Fruit fly (Drosophila melanogaster) whole organism, embryonic: ENCODE results near the gene CG7565.

ENCODE experiments used
- Antp ChIP-seq: fragments of 200-800 bp; sonication (Bioruptor generic); optimal IDR thresholded peaks from 3 replicates; lab custom pipeline; 2016; ENCODE audit warnings: missing biosample characterization, missing genetic modification characterization
- CG12219 ChIP-seq: fragments of 200-800 bp; sonication (Bioruptor generic); optimal IDR thresholded peaks from 3 replicates; lab custom pipeline; 2018; ENCODE audit warnings: missing biosample characterization, mild to moderate bottlenecking, missing genetic modification characterization
- CG12769 ChIP-seq: fragments of 200-800 bp; sonication (Bioruptor generic); optimal IDR thresholded peaks from 2 replicates; lab custom pipeline; 2019; ENCODE audit warnings: missing biosample characterization, mild to moderate bottlenecking, missing genetic modification characterization, moderate library complexity
- CG12942 ChIP-seq: fragments of 200-800 bp; sonication (Bioruptor generic); optimal IDR thresholded peaks from 3 replicates; lab custom pipeline; 2016; ENCODE audit warnings: missing biosample characterization, missing genetic modification characterization
- CG13624 ChIP-seq: fragments of 200-800 bp; sonication (Bioruptor generic); optimal IDR thresholded peaks from 2 replicates; lab custom pipeline; 2016; ENCODE audit warnings: missing biosample characterization, missing genetic modification characterization
- CG13775 ChIP-seq: fragments of 200-800 bp; sonication (Bioruptor generic); optimal IDR thresholded peaks from 3 replicates; lab custom pipeline; 2017; ENCODE audit warnings: missing biosample characterization, mild to moderate bottlenecking, missing genetic modification characterization
- CG1602 ChIP-seq: fragments of 200-800 bp; sonication (Bioruptor generic); optimal IDR thresholded peaks from 3 replicates; lab custom pipeline; 2016; ENCODE audit warnings: missing biosample characterization, missing genetic modification characterization
- CG16779 ChIP-seq: fragments of 200-800 bp; sonication (Bioruptor generic); IDR thresholded peaks from 2 replicates; pipeline ENCODE4 v1.3.6; 2022; ENCODE audit warnings: missing biosample characterization, missing genetic modification characterization
- CG17361 ChIP-seq: fragments of 200-800 bp; sonication (Bioruptor generic); IDR thresholded peaks from 3 replicates; pipeline ENCODE4 v1.3.6; 2022; ENCODE audit warnings: missing biosample characterization, missing genetic modification characterization
- CG18011 ChIP-seq: fragments of 200-800 bp; sonication (Bioruptor generic); optimal IDR thresholded peaks from 2 replicates; lab custom pipeline; 2017; ENCODE audit warnings: missing biosample characterization, missing genetic modification characterization, mild to moderate bottlenecking, moderate library complexity, missing genotype
- CG30403 ChIP-seq: fragments of 200-800 bp; sonication (Bioruptor generic); optimal IDR thresholded peaks from 3 replicates; lab custom pipeline; 2016; ENCODE audit warnings: missing biosample characterization, missing genetic modification characterization
- CG3065 ChIP-seq: fragments of 200-800 bp; sonication (Bioruptor generic); optimal IDR thresholded peaks from 2 replicates; lab custom pipeline; 2016; ENCODE audit warnings: missing biosample characterization, missing genetic modification characterization
- CG31441 ChIP-seq: fragments of 200-800 bp; sonication (Bioruptor generic); IDR thresholded peaks from 2 replicates; pipeline ENCODE4 v1.3.6; 2022; ENCODE audit warnings: missing biosample characterization, missing genetic modification characterization
- CG3281 ChIP-seq: fragments of 200-800 bp; sonication (Bioruptor generic); optimal IDR thresholded peaks from 3 replicates; lab custom pipeline; 2017; ENCODE audit warnings: missing biosample characterization, mild to moderate bottlenecking, missing genetic modification characterization
- CG4820 ChIP-seq: fragments of 200-800 bp; sonication (Bioruptor generic); optimal IDR thresholded peaks from 3 replicates; lab custom pipeline; 2016; ENCODE audit warnings: missing biosample characterization, missing genetic modification characterization
- CG6854 ChIP-seq: fragments of 200-800 bp; sonication (Bioruptor generic); optimal IDR thresholded peaks from 3 replicates; lab custom pipeline; 2017; ENCODE audit warnings: missing biosample characterization, mild to moderate bottlenecking, missing genetic modification characterization
- CG7271 ChIP-seq: fragments of 200-800 bp; sonication (Bioruptor generic); optimal IDR thresholded peaks from 2 replicates; lab custom pipeline; 2018; ENCODE audit warnings: missing biosample characterization, mild to moderate bottlenecking, missing genetic modification characterization, moderate library complexity
- CG7963 ChIP-seq: fragments of 200-800 bp; sonication (Bioruptor generic); IDR thresholded peaks from 3 replicates; pipeline ENCODE4 v1.3.6; 2022; ENCODE audit warnings: missing biosample characterization, missing genetic modification characterization; ENCODE audit not compliant: partially characterized antibody
- CG9727 ChIP-seq: fragments of 200-800 bp; sonication (Bioruptor generic); optimal IDR thresholded peaks from 3 replicates; lab custom pipeline; 2017; ENCODE audit warnings: missing biosample characterization, mild to moderate bottlenecking, missing genetic modification characterization
- CG9876 ChIP-seq: fragments of 200-800 bp; sonication (Bioruptor generic); optimal IDR thresholded peaks from 2 replicates; lab custom pipeline; 2016; ENCODE audit warnings: missing biosample characterization, missing genetic modification characterization
- Dad ChIP-seq: fragments of 200-800 bp; sonication (Bioruptor generic); optimal IDR thresholded peaks from 3 replicates; lab custom pipeline; 2016; ENCODE audit warnings: missing biosample characterization, missing genetic modification characterization
- Doc2 ChIP-seq: fragments of 200-800 bp; sonication (Bioruptor generic); IDR thresholded peaks from 2 replicates; pipeline ENCODE4 v1.3.6; 2022; ENCODE audit warnings: missing biosample characterization, missing genetic modification characterization
- Gsc ChIP-seq: fragments of 200-800 bp; sonication (Bioruptor generic); IDR thresholded peaks from 2 replicates; pipeline ENCODE4 v1.3.6; 2022; ENCODE audit warnings: missing biosample characterization, missing genetic modification characterization
- Hmx ChIP-seq: fragments of 200-800 bp; sonication (Bioruptor generic); optimal IDR thresholded peaks from 2 replicates; lab custom pipeline; 2016; ENCODE audit warnings: missing biosample characterization, missing genetic modification characterization
- Hr78 ChIP-seq, 2 experiments: fragments of 200-800 bp in 1 of 2; fragments of >200 bp in 1 of 2; sonication (Bioruptor generic) in 1 of 2; optimal IDR thresholded peaks; 2 replicates each; lab custom pipeline; 2017 to 2019; ENCODE audit warnings: missing biosample characterization in 2 of 2, missing genetic modification characterization in 2 of 2, mild to moderate bottlenecking in 1 of 2, moderate library complexity in 1 of 2
- MTF-1 ChIP-seq: fragments of 200-800 bp; sonication (Bioruptor generic); optimal IDR thresholded peaks from 2 replicates; lab custom pipeline; 2018; ENCODE audit warnings: missing biosample characterization, mild to moderate bottlenecking, missing genetic modification characterization, borderline replicate concordance
- Mad ChIP-seq: fragments of 200-800 bp; sonication (Bioruptor generic); optimal IDR thresholded peaks from 2 replicates; lab custom pipeline; 2016; ENCODE audit warnings: missing biosample characterization, missing genetic modification characterization
- Mrtf ChIP-seq: fragments of 200-800 bp; sonication (Bioruptor generic); IDR thresholded peaks from 3 replicates; pipeline ENCODE4 v1.3.6; 2022; ENCODE audit warnings: missing biosample characterization, missing genetic modification characterization
- Neu2 ChIP-seq: fragments of 200-800 bp; sonication (Bioruptor generic); optimal IDR thresholded peaks from 3 replicates; lab custom pipeline; 2016; ENCODE audit warnings: missing biosample characterization, missing genetic modification characterization, borderline replicate concordance
- NfI ChIP-seq: fragments of 200-800 bp; sonication (Bioruptor generic); optimal IDR thresholded peaks from 3 replicates; lab custom pipeline; 2018; ENCODE audit warnings: missing biosample characterization, mild to moderate bottlenecking, missing genetic modification characterization, moderate library complexity
- Optix ChIP-seq: fragments of 200-800 bp; sonication (Bioruptor generic); IDR thresholded peaks from 3 replicates; pipeline ENCODE4 v1.3.6; 2022; ENCODE audit warnings: missing biosample characterization, missing genetic modification characterization
- Poxn ChIP-seq: fragments of 200-800 bp; sonication (Bioruptor generic); IDR thresholded peaks from 2 replicates; pipeline ENCODE4 v1.3.6; 2022; ENCODE audit warnings: missing biosample characterization, missing genetic modification characterization
- Sin3A ChIP-seq: fragments of >200 bp; optimal IDR thresholded peaks from 2 replicates; lab custom pipeline; 2018
- Tbp ChIP-seq: fragments of >200 bp; optimal IDR thresholded peaks from 2 replicates; lab custom pipeline; 2018; ENCODE audit warnings: missing biosample characterization, missing genetic modification characterization
- Xrp1 ChIP-seq: fragments of 200-800 bp; sonication (Bioruptor generic); IDR thresholded peaks from 2 replicates; pipeline ENCODE4 v1.3.6; 2022; ENCODE audit warnings: missing biosample characterization, missing genetic modification characterization
- chn ChIP-seq: fragments of 200-800 bp; sonication (Bioruptor generic); optimal IDR thresholded peaks from 2 replicates; lab custom pipeline; 2016; ENCODE audit warnings: missing biosample characterization, missing genetic modification characterization
- dysf ChIP-seq: fragments of 200-800 bp; sonication (Bioruptor generic); IDR thresholded peaks from 3 replicates; pipeline ENCODE4 v1.3.6; 2022; ENCODE audit warnings: missing biosample characterization, missing genetic modification characterization
- fd102C ChIP-seq: fragments of 200-800 bp; sonication (Bioruptor generic); optimal IDR thresholded peaks from 2 replicates; lab custom pipeline; 2018; ENCODE audit warnings: missing biosample characterization, mild to moderate bottlenecking, missing genetic modification characterization, moderate library complexity
- fd96Cb ChIP-seq: fragments of 200-800 bp; sonication (Bioruptor generic); optimal IDR thresholded peaks from 2 replicates; lab custom pipeline; 2018; ENCODE audit warnings: missing biosample characterization, mild to moderate bottlenecking, missing genetic modification characterization, moderate library complexity
- ftz-f1 ChIP-seq: fragments of 200-800 bp; sonication (Bioruptor generic); optimal IDR thresholded peaks from 2 replicates; lab custom pipeline; 2016; ENCODE audit warnings: missing biosample characterization, missing genetic modification characterization
- gcm2 ChIP-seq: fragments of 200-800 bp; sonication (Bioruptor generic); optimal IDR thresholded peaks from 2 replicates; lab custom pipeline; 2016; ENCODE audit warnings: missing biosample characterization, missing genetic modification characterization
- gem ChIP-seq: fragments of 200-800 bp; sonication (Bioruptor generic); optimal IDR thresholded peaks from 2 replicates; lab custom pipeline; 2019; ENCODE audit warnings: missing biosample characterization, mild to moderate bottlenecking, missing genetic modification characterization, moderate library complexity
- gt ChIP-seq: fragments of 200-800 bp; sonication (Bioruptor generic); IDR thresholded peaks from 2 replicates; pipeline ENCODE4 v1.3.6; 2022; ENCODE audit warnings: missing biosample characterization, missing genetic modification characterization
- h ChIP-seq: fragments of >200 bp; optimal IDR thresholded peaks from 2 replicates; lab custom pipeline; 2017
- ham ChIP-seq: fragments of 200-800 bp; sonication (Bioruptor generic); IDR thresholded peaks from 2 replicates; pipeline ENCODE4 v1.3.6; 2022; ENCODE audit warnings: missing biosample characterization, missing genetic modification characterization
- hb ChIP-seq: fragments of 200-800 bp; sonication (Bioruptor generic); IDR thresholded peaks from 3 replicates; pipeline ENCODE4 v1.3.6; 2022; ENCODE audit warnings: missing biosample characterization, missing genetic modification characterization; ENCODE audit not compliant: partially characterized antibody
- mirr ChIP-seq: fragments of 200-800 bp; sonication (Bioruptor generic); optimal IDR thresholded peaks from 3 replicates; lab custom pipeline; 2018; ENCODE audit warnings: missing biosample characterization, mild to moderate bottlenecking, missing genetic modification characterization
- nau ChIP-seq: fragments of 200-800 bp; sonication (Bioruptor generic); optimal IDR thresholded peaks from 3 replicates; lab custom pipeline; 2017; ENCODE audit warnings: missing biosample characterization, mild to moderate bottlenecking, missing genetic modification characterization, missing genetic modification reagents
- nerfin-1 ChIP-seq: fragments of 200-800 bp; sonication (Bioruptor generic); optimal IDR thresholded peaks from 3 replicates; lab custom pipeline; 2019; ENCODE audit warnings: missing biosample characterization, mild to moderate bottlenecking, missing genetic modification characterization, moderate library complexity
- org-1 ChIP-seq: fragments of 200-800 bp; sonication (Bioruptor generic); optimal IDR thresholded peaks from 2 replicates; lab custom pipeline; 2017; ENCODE audit warnings: missing biosample characterization, missing genetic modification characterization
- sens-2 ChIP-seq: fragments of 200-800 bp; sonication (Bioruptor generic); IDR thresholded peaks from 2 replicates; pipeline ENCODE4 v1.3.6; 2022; ENCODE audit warnings: missing biosample characterization, missing genetic modification characterization

CG7565 gene

dm6 chr3L:8137448-8137906 lies 45.9 kb upstream of the CG7565 start, which contains the start of the genes Setx and mus301 (continued):
- TF ChIP-seq CG18011 (peak; percentile 76), MTF-1 (GFP tag; lab: Kevin White, UChicago) (no peak), Gsc (GFP tag; lab: Robert Waterston, UW) (0 out of 2 replicates have a peak, but pooled peaks have one; percentile 27), dysf (peak; percentile 72), Poxn (GFP tag; lab: Robert Waterston, UW) (no peak), Dad (GFP tag; lab: Kevin White, UChicago) (peak; percentile 80), sens-2 (GFP tag; lab: Robert Waterston, UW) (no peak; the same call in 1 of the 2 replicates), CG12219 (GFP tag; lab: Kevin White, UChicago) (no peak), nau (GFP tag; lab: Kevin White, UChicago) (no peak), CG3281 (GFP tag; lab: Kevin White, UChicago) (peak; percentile 80), Mad (GFP tag; lab: Kevin White, UChicago) (peak; percentile 81), chn (peak; percentile 90), CG3065 (GFP tag; lab: Kevin White, UChicago) (peak; percentile 39), org-1 (GFP tag; lab: Kevin White, UChicago) (peak; percentile 5), NfI (peak; percentile 80), CG4820 (GFP tag; lab: Kevin White, UChicago) (peak; percentile 80), Tbp (GFP tag; lab: Kevin White, UChicago) (no peak), Neu2 (GFP tag; lab: Kevin White, UChicago) (peak; percentile 59), ham (GFP tag; lab: Robert Waterston, UW) (0 out of 2 replicates have a peak, but pooled peaks have one; percentile 48), gem (tag; lab: Kevin White, UChicago) (peak; percentile 83), CG7271 (tag; lab: Kevin White, UChicago) (peak; percentile 2), h (lab: Kevin White, UChicago) (no peak), Hmx (GFP tag; lab: Kevin White, UChicago) (peak; percentile 59), CG1602 (GFP tag; lab: Kevin White, UChicago) (peak; percentile 85), Mrtf (GFP tag; lab: Robert Waterston, UW) (peak; percentile 43; the same call in 1 of the 3 replicates), fd96Cb (peak; percentile 66), ftz-f1 (GFP tag; lab: Kevin White, UChicago) (peak; percentile 46), Antp (peak; percentile 77), Xrp1 (GFP tag; lab: Robert Waterston, UW) (peak; percentile 79), CG17361 (GFP tag; lab: Robert Waterston, UW) (no peak; the same call in 2 of the 3 replicates), CG31441 (GFP tag; lab: Robert Waterston, UW) (no peak), CG6854 (no peak), CG30403 (GFP tag; lab: Kevin White, UChicago) (peak; percentile 91), CG12942 (GFP tag; lab: Kevin White, UChicago) (peak; percentile 88), Doc2 (GFP tag; lab: Robert Waterston, UW) (no peak), CG9727 (GFP tag; lab: Kevin White, UChicago) (peak; percentile 82), CG13775 (GFP tag; lab: Kevin White, UChicago) (peak; percentile 84), Hr78 (GFP tag; optimal IDR thresholded peaks at IDR 0.05; lab: Kevin White, UChicago) (no peak), CG12769 (tag; lab: Kevin White, UChicago) (no peak), CG9876 (GFP tag; lab: Kevin White, UChicago) (peak; percentile 81), CG7963 (GFP tag; lab: Robert Waterston, UW) (no peak), gt (no peak), CG16779 (GFP tag; lab: Robert Waterston, UW) (no peak), mirr (GFP tag; lab: Kevin White, UChicago) (no peak), gcm2 (peak; percentile 44), hb (no peak), Sin3A (lab: Kevin White, UChicago) (peak; percentile 94), nerfin-1 (tag; lab: Kevin White, UChicago) (peak; percentile 62), CG13624 (GFP tag; lab: Kevin White, UChicago) (peak; percentile 91), Optix (GFP tag; lab: Robert Waterston, UW) (0 out of 3 replicates have a peak, but pooled peaks have one; percentile 24), fd102C (no peak)
